Worm (Caenorhabditis elegans) whole organism, L4 larva: ENCODE measurements around the gene nmy-3.

Experiments
- ama-1 ChIP-seq: fragments of 150-350 bp; optimal IDR thresholded peaks from 2 replicates; lab custom pipeline; 2014; ENCODE audit warnings: inconsistent platforms, mixed read lengths
- ces-1 ChIP-seq: fragments of 150-350 bp; sonication (generic microtip); optimal IDR thresholded peaks from 4 replicates; lab custom pipeline; 2014; ENCODE audit warnings: missing biosample characterization, missing genetic modification reagents, missing genetic modification characterization
- mdl-1 ChIP-seq, 2 experiments: fragments of 150-350 bp in 1 of 2; sonication (generic microtip) in 1 of 2; optimal IDR thresholded peaks; 2 replicates each; lab custom pipeline; 2014 to 2017; ENCODE audit warnings: missing biosample characterization in 2 of 2, missing genetic modification characterization in 2 of 2
- nhr-25 ChIP-seq: sonication (generic microtip); optimal IDR thresholded peaks from 2 replicates; lab custom pipeline; 2017; ENCODE audit warnings: missing genetic modification characterization, mild to moderate bottlenecking, missing compliant biosample characterization, antibody characterized with exemption, moderate library complexity, borderline replicate concordance; ENCODE audit not compliant: insufficient read depth
- skn-1 ChIP-seq: fragments of 150-350 bp; optimal IDR thresholded peaks from 2 replicates; lab custom pipeline; 2014; ENCODE audit warnings: missing biosample characterization, missing genetic modification characterization
- snpc-4 ChIP-seq: fragments of 150-350 bp; optimal IDR thresholded peaks from 2 replicates; lab custom pipeline; 2014; ENCODE audit warnings: missing biosample characterization, missing genetic modification characterization
- ztf-11 ChIP-seq: fragments of 150-350 bp; optimal IDR thresholded peaks from 2 replicates; lab custom pipeline; 2014; ENCODE audit warnings: missing biosample characterization, missing genetic modification characterization

ce11 chrIV:9239151-9239550 lies 35.1 kb upstream of the nmy-3 start:
- TF ChIP-seq ama-1 (lab: Kevin White, UChicago) (no peak), nhr-25 (tag; lab: Kevin White, UChicago) (no peak), ces-1 (no peak), mdl-1 (tag; optimal IDR thresholded peaks at IDR 0.05; lab: Kevin White, UChicago) (no peak), skn-1 (no peak), snpc-4 (tag; lab: Kevin White, UChicago) (no peak), ztf-11 (tag; lab: Kevin White, UChicago) (no peak)
